Fruit fly (Drosophila melanogaster) whole organism, embryonic: ENCODE results near the gene CG5087.

Experiments used
- Abd-B ChIP-seq: fragments of 200-800 bp; sonication (Bioruptor generic); optimal IDR thresholded peaks from 2 replicates; lab custom pipeline; 2018; ENCODE audit warnings: missing biosample characterization, mild to moderate bottlenecking, missing genetic modification characterization, moderate library complexity
- Awh ChIP-seq: fragments of 200-800 bp; sonication (Bioruptor generic); IDR thresholded peaks from 2 replicates; pipeline ENCODE4, ENCODE4 v1.3.6; 2022; ENCODE audit warnings: missing biosample characterization, missing genetic modification characterization
- B-H2 ChIP-seq: fragments of 200-800 bp; sonication (Bioruptor generic); optimal IDR thresholded peaks from 2 replicates; lab custom pipeline; 2018; ENCODE audit warnings: missing biosample characterization, mild to moderate bottlenecking, missing genetic modification characterization
- Blimp-1 ChIP-seq: fragments of 200-800 bp; sonication (Bioruptor generic); optimal IDR thresholded peaks from 3 replicates; lab custom pipeline; 2018; ENCODE audit warnings: missing biosample characterization, missing genetic modification characterization, mild to moderate bottlenecking, moderate library complexity, missing genetic modification reagents
- CG10366 ChIP-seq: fragments of 200-800 bp; sonication (Bioruptor generic); IDR thresholded peaks from 2 replicates; pipeline ENCODE4 v1.3.6; 2022; ENCODE audit warnings: missing biosample characterization, missing genetic modification characterization
- CG10543 ChIP-seq: fragments of 200-800 bp; sonication (Bioruptor generic); optimal IDR thresholded peaks from 3 replicates; lab custom pipeline; 2017; ENCODE audit warnings: missing biosample characterization, mild to moderate bottlenecking, missing genetic modification characterization, moderate library complexity
- CG11093 ChIP-seq: fragments of 200-800 bp; sonication (Bioruptor generic); IDR thresholded peaks from 3 replicates; pipeline ENCODE4 v1.3.6; 2022; ENCODE audit warnings: missing biosample characterization, missing genetic modification characterization
- CG12769 ChIP-seq: fragments of 200-800 bp; sonication (Bioruptor generic); optimal IDR thresholded peaks from 2 replicates; lab custom pipeline; 2019; ENCODE audit warnings: missing biosample characterization, mild to moderate bottlenecking, missing genetic modification characterization, moderate library complexity
- CG13894 ChIP-seq: fragments of 200-800 bp; sonication (Bioruptor generic); optimal IDR thresholded peaks from 3 replicates; lab custom pipeline; 2018; ENCODE audit warnings: missing biosample characterization, mild to moderate bottlenecking, missing genetic modification characterization, moderate library complexity
- CG14667 ChIP-seq: fragments of 200-800 bp; sonication (Bioruptor generic); IDR thresholded peaks from 2 replicates; pipeline ENCODE4 v1.3.6; 2022; ENCODE audit warnings: missing biosample characterization, missing genetic modification characterization
- CG14710 ChIP-seq: fragments of 200-800 bp; sonication (Bioruptor generic); optimal IDR thresholded peaks from 3 replicates; lab custom pipeline; 2019; ENCODE audit warnings: missing biosample characterization, mild to moderate bottlenecking, missing genetic modification characterization, moderate library complexity
- CG15696 ChIP-seq: fragments of 200-800 bp; sonication (Bioruptor generic); optimal IDR thresholded peaks from 2 replicates; lab custom pipeline; 2019; ENCODE audit warnings: missing biosample characterization, mild to moderate bottlenecking, missing genetic modification characterization, moderate library complexity
- CG1603 ChIP-seq: fragments of 200-800 bp; sonication (Bioruptor generic); optimal IDR thresholded peaks from 2 replicates; lab custom pipeline; 2019; ENCODE audit warnings: missing biosample characterization, mild to moderate bottlenecking, missing genetic modification characterization, moderate library complexity
- CG16779 ChIP-seq: fragments of 200-800 bp; sonication (Bioruptor generic); IDR thresholded peaks from 2 replicates; pipeline ENCODE4 v1.3.6; 2022; ENCODE audit warnings: missing biosample characterization, missing genetic modification characterization
- CG16813 ChIP-seq: fragments of 200-800 bp; sonication (Bioruptor generic); IDR thresholded peaks from 3 replicates; pipeline ENCODE4 v1.3.6; 2022; ENCODE audit warnings: missing biosample characterization, missing genetic modification characterization; ENCODE audit not compliant: partially characterized antibody
- CG16815 ChIP-seq: fragments of 200-800 bp; sonication (Bioruptor generic); optimal IDR thresholded peaks from 3 replicates; lab custom pipeline; 2017; ENCODE audit warnings: missing biosample characterization, mild to moderate bottlenecking, missing genetic modification characterization
- CG2129 ChIP-seq: fragments of 200-800 bp; sonication (Bioruptor generic); IDR thresholded peaks from 2 replicates; pipeline ENCODE4 v1.3.6; 2022; ENCODE audit warnings: missing biosample characterization, missing genetic modification characterization; ENCODE audit not compliant: partially characterized antibody
- CG32772 ChIP-seq: fragments of 200-800 bp; sonication (Bioruptor generic); IDR thresholded peaks from 2 replicates; pipeline ENCODE4 v1.3.6; 2022; ENCODE audit warnings: missing biosample characterization, missing genetic modification characterization
- CG6854 ChIP-seq: fragments of 200-800 bp; sonication (Bioruptor generic); optimal IDR thresholded peaks from 3 replicates; lab custom pipeline; 2017; ENCODE audit warnings: missing biosample characterization, mild to moderate bottlenecking, missing genetic modification characterization
- CG8478 ChIP-seq: fragments of >200 bp; optimal IDR thresholded peaks from 2 replicates; lab custom pipeline; 2018
- CG9932 ChIP-seq: fragments of 200-800 bp; sonication (Bioruptor generic); IDR thresholded peaks from 2 replicates; pipeline ENCODE4 v1.3.6; 2022; ENCODE audit warnings: missing biosample characterization, missing genetic modification characterization
- Eip74EF ChIP-seq, 2 experiments: fragments of 200-800 bp in 1 of 2; fragments of >200 bp in 1 of 2; sonication (Bioruptor generic) in 1 of 2; optimal IDR thresholded peaks; 2 replicates each; lab custom pipeline; 2017 to 2019; ENCODE audit warnings: missing biosample characterization in 2 of 2, missing genetic modification characterization in 2 of 2, mild to moderate bottlenecking in 1 of 2, moderate library complexity in 1 of 2
- Gsc ChIP-seq: fragments of 200-800 bp; sonication (Bioruptor generic); IDR thresholded peaks from 2 replicates; pipeline ENCODE4 v1.3.6; 2022; ENCODE audit warnings: missing biosample characterization, missing genetic modification characterization
- Hr39 ChIP-seq: fragments of >200 bp; optimal IDR thresholded peaks from 2 replicates; lab custom pipeline; 2017
- PHDP ChIP-seq: fragments of 200-800 bp; sonication (Bioruptor generic); optimal IDR thresholded peaks from 3 replicates; lab custom pipeline; 2018; ENCODE audit warnings: missing biosample characterization, mild to moderate bottlenecking, missing genetic modification characterization, moderate library complexity
- Sox102F ChIP-seq: fragments of 200-800 bp; sonication (Bioruptor generic); optimal IDR thresholded peaks from 2 replicates; lab custom pipeline; 2018; ENCODE audit warnings: missing biosample characterization, mild to moderate bottlenecking, missing genetic modification characterization, moderate library complexity
- Stat92E ChIP-seq, 3 experiments: fragments of >200 bp in 2 of 3; fragments of 200-800 bp in 1 of 3; sonication (Bioruptor generic) in 1 of 3; optimal IDR thresholded peaks; 2 replicates each; lab custom pipeline; 2017 to 2019; ENCODE audit warnings: missing biosample characterization in 3 of 3, missing genetic modification characterization in 3 of 3, mild to moderate bottlenecking in 1 of 3, moderate library complexity in 1 of 3
- abd-A ChIP-seq: fragments of 200-800 bp; sonication (Bioruptor generic); optimal IDR thresholded peaks from 3 replicates; lab custom pipeline; 2019; ENCODE audit warnings: missing biosample characterization, mild to moderate bottlenecking, missing genetic modification characterization, moderate library complexity
- aop ChIP-seq: fragments of 200-800 bp; sonication (Bioruptor generic); IDR thresholded peaks from 2 replicates; pipeline ENCODE4 v1.3.6; 2022; ENCODE audit warnings: missing biosample characterization, missing genetic modification characterization
- bowl ChIP-seq: fragments of 200-800 bp; sonication (Bioruptor generic); IDR thresholded peaks from 2 replicates; pipeline ENCODE4 v1.3.6; 2022; ENCODE audit warnings: missing biosample characterization, missing genetic modification characterization
- btn ChIP-seq: fragments of 200-800 bp; sonication (Bioruptor generic); optimal IDR thresholded peaks from 2 replicates; lab custom pipeline; 2016; ENCODE audit warnings: missing biosample characterization, missing genetic modification characterization
- chif ChIP-seq, 2 experiments: fragments of 200-800 bp; sonication (Bioruptor generic); optimal IDR thresholded peaks; 3 replicates each; lab custom pipeline; 2016; ENCODE audit warnings: missing biosample characterization in 2 of 2, missing genetic modification characterization in 2 of 2
- chinmo ChIP-seq: fragments of 200-800 bp; sonication (Bioruptor generic); IDR thresholded peaks from 4 replicates; pipeline ENCODE4 v1.3.6; 2022; ENCODE audit warnings: missing biosample characterization, missing genetic modification characterization; ENCODE audit not compliant: partially characterized antibody
- crol ChIP-seq: fragments of 200-800 bp; sonication (Bioruptor generic); IDR thresholded peaks from 2 replicates; pipeline ENCODE4 v1.3.6; 2022; ENCODE audit warnings: missing biosample characterization, missing genetic modification characterization
- danr ChIP-seq: fragments of 200-800 bp; sonication (Bioruptor generic); IDR thresholded peaks from 2 replicates; pipeline ENCODE4 v1.3.6; 2022; ENCODE audit warnings: missing biosample characterization, missing genetic modification characterization
- ewg ChIP-seq: fragments of 200-800 bp; sonication (Bioruptor generic); optimal IDR thresholded peaks from 3 replicates; lab custom pipeline; 2017; ENCODE audit warnings: mild to moderate bottlenecking, missing biosample characterization, missing genetic modification reagents, missing genetic modification characterization
- maf-S ChIP-seq: fragments of 200-800 bp; sonication (Bioruptor generic); optimal IDR thresholded peaks from 2 replicates; lab custom pipeline; 2016; ENCODE audit warnings: missing biosample characterization, missing genetic modification characterization
- otp ChIP-seq: fragments of 200-800 bp; sonication (Bioruptor generic); IDR thresholded peaks from 3 replicates; pipeline ENCODE4, ENCODE4 v1.3.6; 2022; ENCODE audit warnings: missing biosample characterization, missing genetic modification characterization
- pnt ChIP-seq: fragments of 200-800 bp; sonication (Bioruptor generic); optimal IDR thresholded peaks from 3 replicates; lab custom pipeline; 2016; ENCODE audit warnings: missing biosample characterization, missing genetic modification characterization
- prd ChIP-seq, 3 experiments: fragments of >200 bp in 2 of 3; fragments of 200-800 bp in 1 of 3; sonication (Bioruptor generic) in 1 of 3; optimal IDR thresholded peaks in 2 of 3; IDR thresholded peaks in 1 of 3; 2 replicates in 2 of 3; 3 replicates in 1 of 3; pipeline versions ENCODE4 v1.3.6 to Lab custom; 2017 to 2022; ENCODE audit warnings: missing biosample characterization in 1 of 3, missing genetic modification characterization in 1 of 3
- repo ChIP-seq: fragments of 200-800 bp; sonication (Bioruptor generic); optimal IDR thresholded peaks from 2 replicates; lab custom pipeline; 2016; ENCODE audit warnings: missing biosample characterization, missing genetic modification characterization
- sd ChIP-seq: fragments of 200-800 bp; sonication (Bioruptor generic); optimal IDR thresholded peaks from 3 replicates; lab custom pipeline; 2018; ENCODE audit warnings: missing biosample characterization, mild to moderate bottlenecking, missing genetic modification characterization, moderate library complexity
- sens-2 ChIP-seq: fragments of 200-800 bp; sonication (Bioruptor generic); IDR thresholded peaks from 2 replicates; pipeline ENCODE4 v1.3.6; 2022; ENCODE audit warnings: missing biosample characterization, missing genetic modification characterization
- sisA ChIP-seq: fragments of 200-800 bp; sonication (Bioruptor generic); IDR thresholded peaks from 2 replicates; pipeline ENCODE4 v1.3.6; 2022; ENCODE audit warnings: missing biosample characterization, missing genetic modification characterization
- trem ChIP-seq: fragments of 200-800 bp; optimal IDR thresholded peaks from 3 replicates; lab custom pipeline; 2019; ENCODE audit warnings: missing biosample characterization, mild to moderate bottlenecking, missing genetic modification characterization, moderate library complexity
- vvl ChIP-seq: fragments of 200-800 bp; sonication (Bioruptor generic); IDR thresholded peaks from 2 replicates; pipeline ENCODE4 v1.3.6; 2022; ENCODE audit warnings: missing biosample characterization, missing genetic modification characterization
- wek ChIP-seq: fragments of 200-800 bp; sonication (Bioruptor generic); optimal IDR thresholded peaks from 3 replicates; lab custom pipeline; 2018; ENCODE audit warnings: missing biosample characterization, mild to moderate bottlenecking, missing genetic modification characterization, moderate library complexity
- yki ChIP-seq: fragments of >200 bp; optimal IDR thresholded peaks from 3 replicates; lab custom pipeline; 2018
- z ChIP-seq: fragments of 200-800 bp; sonication (Bioruptor generic); IDR thresholded peaks from 3 replicates; pipeline ENCODE4 v1.3.6; 2022; ENCODE audit warnings: missing biosample characterization, missing genetic modification characterization

CG5087 gene

dm6 chr3L:9027122-9027696 lies 29.2 kb downstream of the CG5087 start:
- no peak for TF ChIP-seq bowl (GFP tag; lab: Robert Waterston, UW)
- no peak for TF ChIP-seq CG9932 (GFP tag; lab: Robert Waterston, UW)
- TF ChIP-seq Gsc (GFP tag; lab: Robert Waterston, UW) = no peak
- TF ChIP-seq vvl (GFP tag; lab: Robert Waterston, UW) = peak; percentile 84
- TF ChIP-seq chinmo = 0 out of 4 replicates have a peak, but pooled peaks have one; percentile 37
- TF ChIP-seq Stat92E (GFP tag; optimal IDR thresholded peaks at IDR 0.05; lab: Kevin White, UChicago) = no peak
- peak; percentile 28 for TF ChIP-seq CG10543
- TF ChIP-seq CG8478 (lab: Kevin White, UChicago) = no peak
- no peak for TF ChIP-seq aop
- TF ChIP-seq CG13894 (tag; lab: Kevin White, UChicago) = peak; percentile 97
- TF ChIP-seq z (GFP tag; lab: Robert Waterston, UW) = 0 out of 3 replicates have a peak, but pooled peaks have one; percentile 31
- TF ChIP-seq Blimp-1 (GFP tag; lab: Kevin White, UChicago) = no peak
- TF ChIP-seq Sox102F (GFP tag; lab: Kevin White, UChicago) = no peak
- peak; percentile 2 for TF ChIP-seq CG12769 (tag; lab: Kevin White, UChicago)
- no peak for TF ChIP-seq B-H2 (GFP tag; lab: Kevin White, UChicago)
- peak; percentile 46 for TF ChIP-seq abd-A (tag; lab: Kevin White, UChicago)
- peak; percentile 70 for TF ChIP-seq sd (tag; lab: Kevin White, UChicago)
- TF ChIP-seq Awh (GFP tag; lab: Robert Waterston, UW) = peak; percentile 69
- TF ChIP-seq, all 482 proteins: peak for 9

DNA sequence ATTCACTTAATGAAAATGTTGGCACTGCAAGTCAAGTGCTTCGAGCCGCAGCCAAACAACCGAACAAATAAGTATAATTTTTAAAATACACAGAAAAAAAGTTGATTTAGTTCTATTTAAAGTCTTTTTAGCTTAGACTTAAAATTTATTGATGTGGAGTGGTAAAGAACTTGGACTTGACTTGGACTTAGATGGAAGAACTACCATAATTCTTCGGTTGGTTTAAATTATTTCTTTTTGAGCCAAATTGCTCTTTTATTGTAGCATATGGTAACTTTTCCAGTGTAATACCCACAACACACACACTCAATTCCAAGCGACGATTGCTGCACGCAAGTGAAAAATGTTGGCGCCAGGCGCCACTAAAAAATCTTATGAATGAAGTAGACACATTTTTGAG lies 30.1 kb downstream of the CG5087 start:
- no peak for TF ChIP-seq CG2129 (GFP tag; lab: Robert Waterston, UW)
- TF ChIP-seq CG16815 (GFP tag; lab: Kevin White, UChicago) = peak; percentile 36
- TF ChIP-seq pnt = no peak
- no peak for TF ChIP-seq CG32772 (GFP tag; lab: Robert Waterston, UW)
- TF ChIP-seq otp (GFP tag; lab: Robert Waterston, UW) = 0 out of 3 replicates have a peak, but pooled peaks have one; percentile 13
- TF ChIP-seq sisA (GFP tag; lab: Robert Waterston, UW) = peak; percentile 41; the same call in 1 of the 2 replicates
- TF ChIP-seq Abd-B = peak; percentile 34
- TF ChIP-seq prd (optimal IDR thresholded peaks at IDR 0.05; lab: Kevin White, UChicago) = no peak
- TF ChIP-seq prd (GFP tag; IDR thresholded peaks at IDR 0.05; lab: Robert Waterston, UW) = peak; percentile 61; the same call in 2 of the 3 replicates
- no peak for TF ChIP-seq CG16779 (GFP tag; lab: Robert Waterston, UW)
- peak; percentile 32 for TF ChIP-seq trem (tag; lab: Kevin White, UChicago)
- TF ChIP-seq ewg = peak; percentile 10
- peak; percentile 15; the same call in 1 of the 2 replicates for TF ChIP-seq CG10366 (GFP tag; lab: Robert Waterston, UW)
- TF ChIP-seq CG6854 (GFP tag; lab: Kevin White, UChicago) = no peak
- TF ChIP-seq CG15696 = peak; percentile 59
- TF ChIP-seq CG14710 (tag; lab: Kevin White, UChicago) = peak; percentile 58
- no peak for TF ChIP-seq repo (GFP tag; lab: Kevin White, UChicago)
- TF ChIP-seq wek (GFP tag; lab: Kevin White, UChicago) = no peak
- TF ChIP-seq btn = no peak
- no peak for TF ChIP-seq maf-S (GFP tag; lab: Kevin White, UChicago)
- no peak for TF ChIP-seq yki (lab: Kevin White, UChicago)
- TF ChIP-seq Gsc (GFP tag; lab: Robert Waterston, UW) = no peak
- peak; percentile 25 to 63 for TF ChIP-seq chif (GFP tag; optimal IDR thresholded peaks at IDR 0.05; lab: Kevin White, UChicago)
- TF ChIP-seq Eip74EF (GFP tag; optimal IDR thresholded peaks at IDR 0.05; lab: Kevin White, UChicago) = no peak
- TF ChIP-seq Hr39 (lab: Kevin White, UChicago) = no peak
- TF ChIP-seq CG14667 (GFP tag; lab: Robert Waterston, UW) = no peak
- peak; percentile 36 for TF ChIP-seq PHDP (tag; lab: Kevin White, UChicago)
- TF ChIP-seq sens-2 = no peak
- no peak for TF ChIP-seq CG16813
- no peak for TF ChIP-seq crol (GFP tag; lab: Robert Waterston, UW)
- TF ChIP-seq CG1603 = peak; percentile 57
- peak; percentile 43; the same call in 1 of the 3 replicates for TF ChIP-seq CG11093
- TF ChIP-seq danr (GFP tag; lab: Robert Waterston, UW) = no peak
